Fruit fly (Drosophila melanogaster) whole organism, embryonic: Measurements from ENCODE around the gene CG12194.

Source experiments
- Ada2b ChIP-seq: fragments of 200-800 bp; sonication (Bioruptor generic); IDR thresholded peaks from 2 replicates; pipeline ENCODE4 v1.3.6; 2022; ENCODE audit warnings: missing biosample characterization, missing genetic modification characterization
- Bgb ChIP-seq: fragments of 200-800 bp; sonication (Bioruptor generic); IDR thresholded peaks from 2 replicates; pipeline ENCODE4 v1.3.6; 2022; ENCODE audit warnings: missing biosample characterization, missing genetic modification characterization; ENCODE audit not compliant: partially characterized antibody
- CG10274 ChIP-seq: fragments of 200-800 bp; sonication (Bioruptor generic); optimal IDR thresholded peaks from 3 replicates; lab custom pipeline; 2017; ENCODE audit warnings: missing biosample characterization, mild to moderate bottlenecking, missing genetic modification characterization
- CG10321 ChIP-seq: fragments of 200-800 bp; sonication (Bioruptor generic); IDR thresholded peaks from 2 replicates; pipeline ENCODE4 v1.3.6; 2022; ENCODE audit warnings: missing biosample characterization, missing genetic modification characterization
- CG11695 ChIP-seq: fragments of 200-800 bp; sonication (Bioruptor generic); IDR thresholded peaks from 3 replicates; pipeline ENCODE4 v1.3.6; 2022; ENCODE audit warnings: missing biosample characterization, missing genetic modification characterization
- CG12236 ChIP-seq: fragments of 200-800 bp; sonication (Bioruptor generic); optimal IDR thresholded peaks from 2 replicates; lab custom pipeline; 2016; ENCODE audit warnings: missing biosample characterization, missing genetic modification characterization
- CG12659 ChIP-seq: fragments of 200-800 bp; sonication (Bioruptor generic); optimal IDR thresholded peaks from 3 replicates; lab custom pipeline; 2017; ENCODE audit warnings: mild to moderate bottlenecking, missing biosample characterization, missing genetic modification reagents, missing genetic modification characterization
- CG12744 ChIP-seq: fragments of 200-800 bp; sonication (Bioruptor generic); optimal IDR thresholded peaks from 2 replicates; lab custom pipeline; 2016; ENCODE audit warnings: missing biosample characterization, missing genetic modification characterization
- CG12769 ChIP-seq: fragments of 200-800 bp; sonication (Bioruptor generic); optimal IDR thresholded peaks from 2 replicates; lab custom pipeline; 2019; ENCODE audit warnings: missing biosample characterization, mild to moderate bottlenecking, missing genetic modification characterization, moderate library complexity
- CG13424 ChIP-seq: fragments of 200-800 bp; sonication (Bioruptor generic); optimal IDR thresholded peaks from 2 replicates; lab custom pipeline; 2019; ENCODE audit warnings: missing biosample characterization, mild to moderate bottlenecking, missing genetic modification characterization, moderate library complexity
- CG1529 ChIP-seq: fragments of 200-800 bp; sonication (Bioruptor generic); optimal IDR thresholded peaks from 3 replicates; lab custom pipeline; 2018; ENCODE audit warnings: missing biosample characterization, missing genetic modification characterization
- CG17361 ChIP-seq: fragments of 200-800 bp; sonication (Bioruptor generic); IDR thresholded peaks from 3 replicates; pipeline ENCODE4 v1.3.6; 2022; ENCODE audit warnings: missing biosample characterization, missing genetic modification characterization
- CG18262 ChIP-seq: fragments of 200-800 bp; optimal IDR thresholded peaks from 3 replicates; lab custom pipeline; 2019; ENCODE audit warnings: missing biosample characterization, mild to moderate bottlenecking, missing genetic modification characterization, moderate library complexity
- CG2678 ChIP-seq: fragments of 200-800 bp; sonication (Bioruptor generic); optimal IDR thresholded peaks from 3 replicates; lab custom pipeline; 2019; ENCODE audit warnings: missing biosample characterization, mild to moderate bottlenecking, missing genetic modification characterization, moderate library complexity
- CG30431 ChIP-seq: fragments of 200-800 bp; sonication (Bioruptor generic); optimal IDR thresholded peaks from 2 replicates; lab custom pipeline; 2017; ENCODE audit warnings: missing biosample characterization, missing genetic modification characterization
- CG31224 ChIP-seq: fragments of 200-800 bp; sonication (Bioruptor generic); IDR thresholded peaks from 2 replicates; pipeline ENCODE4 v1.3.6; 2022; ENCODE audit warnings: missing biosample characterization, missing genetic modification characterization
- CG4282 ChIP-seq: fragments of 200-800 bp; sonication (Bioruptor generic); optimal IDR thresholded peaks from 2 replicates; lab custom pipeline; 2016; ENCODE audit warnings: missing biosample characterization, missing genetic modification characterization
- CG6272 ChIP-seq: fragments of 200-800 bp; sonication (Bioruptor generic); IDR thresholded peaks from 2 replicates; pipeline ENCODE4 v1.3.6; 2022; ENCODE audit warnings: missing biosample characterization, missing genetic modification characterization
- CG6683 ChIP-seq: fragments of 200-800 bp; sonication (Bioruptor generic); optimal IDR thresholded peaks from 2 replicates; lab custom pipeline; 2017; ENCODE audit warnings: missing biosample characterization, mild to moderate bottlenecking, missing genetic modification characterization, missing genetic modification reagents
- CG6689 ChIP-seq: fragments of 200-800 bp; sonication (Bioruptor generic); IDR thresholded peaks from 2 replicates; pipeline ENCODE4 v1.3.6; 2022; ENCODE audit warnings: missing biosample characterization, missing genetic modification characterization
- CG9437 ChIP-seq: fragments of 200-800 bp; sonication (Bioruptor generic); optimal IDR thresholded peaks from 2 replicates; lab custom pipeline; 2018; ENCODE audit warnings: missing biosample characterization, mild to moderate bottlenecking, missing genetic modification characterization
- CG9727 ChIP-seq: fragments of 200-800 bp; sonication (Bioruptor generic); optimal IDR thresholded peaks from 3 replicates; lab custom pipeline; 2017; ENCODE audit warnings: missing biosample characterization, mild to moderate bottlenecking, missing genetic modification characterization
- CG9876 ChIP-seq: fragments of 200-800 bp; sonication (Bioruptor generic); optimal IDR thresholded peaks from 2 replicates; lab custom pipeline; 2016; ENCODE audit warnings: missing biosample characterization, missing genetic modification characterization
- Chrac-16 ChIP-seq: fragments of 200-800 bp; sonication (Bioruptor generic); optimal IDR thresholded peaks from 3 replicates; lab custom pipeline; 2016; ENCODE audit warnings: missing biosample characterization, missing genetic modification characterization
- Dbx ChIP-seq: fragments of 200-800 bp; sonication (Bioruptor generic); IDR thresholded peaks from 3 replicates; pipeline ENCODE4 v1.3.6; 2022; ENCODE audit warnings: missing biosample characterization, missing genetic modification characterization
- E2f2 ChIP-seq: fragments of 200-800 bp; sonication (Bioruptor generic); IDR thresholded peaks from 2 replicates; pipeline ENCODE4 v1.3.6; 2022; ENCODE audit warnings: missing biosample characterization, missing genetic modification characterization
- Mad ChIP-seq: fragments of 200-800 bp; sonication (Bioruptor generic); optimal IDR thresholded peaks from 2 replicates; lab custom pipeline; 2016; ENCODE audit warnings: missing biosample characterization, missing genetic modification characterization
- Ssrp ChIP-seq: fragments of 200-800 bp; sonication (Bioruptor generic); optimal IDR thresholded peaks from 2 replicates; lab custom pipeline; 2018; ENCODE audit warnings: missing biosample characterization, mild to moderate bottlenecking, missing genetic modification characterization, moderate library complexity
- amos ChIP-seq: fragments of 200-800 bp; sonication (Bioruptor generic); IDR thresholded peaks from 2 replicates; pipeline ENCODE4 v1.3.6; 2022; ENCODE audit warnings: missing biosample characterization, missing genetic modification characterization; ENCODE audit not compliant: partially characterized antibody
- aop ChIP-seq: fragments of 200-800 bp; sonication (Bioruptor generic); IDR thresholded peaks from 2 replicates; pipeline ENCODE4 v1.3.6; 2022; ENCODE audit warnings: missing biosample characterization, missing genetic modification characterization
- az2 ChIP-seq: fragments of 200-800 bp; sonication (Bioruptor generic); optimal IDR thresholded peaks from 3 replicates; lab custom pipeline; 2016; ENCODE audit warnings: missing biosample characterization, missing genetic modification characterization
- bbx ChIP-seq: fragments of 200-800 bp; sonication (Bioruptor generic); IDR thresholded peaks from 2 replicates; pipeline ENCODE4 v1.3.6; 2022; ENCODE audit warnings: missing biosample characterization, missing genetic modification characterization; ENCODE audit not compliant: partially characterized antibody
- br ChIP-seq: fragments of >200 bp; optimal IDR thresholded peaks from 2 replicates; lab custom pipeline; 2017
- cad ChIP-seq: fragments of >200 bp; optimal IDR thresholded peaks from 2 replicates; lab custom pipeline; 2017; ENCODE audit warnings: missing biosample characterization, missing genetic modification characterization
- cas ChIP-seq: fragments of 200-800 bp; sonication (Bioruptor generic); IDR thresholded peaks from 2 replicates; pipeline ENCODE4 v1.3.6; 2022; ENCODE audit warnings: missing biosample characterization, missing genetic modification characterization
- ci ChIP-seq: fragments of 200-800 bp; sonication (Bioruptor generic); IDR thresholded peaks from 3 replicates; pipeline ENCODE4 v1.3.6; 2022; ENCODE audit warnings: missing biosample characterization, missing genetic modification characterization
- crol ChIP-seq: fragments of 200-800 bp; sonication (Bioruptor generic); IDR thresholded peaks from 2 replicates; pipeline ENCODE4 v1.3.6; 2022; ENCODE audit warnings: missing biosample characterization, missing genetic modification characterization
- disco-r ChIP-seq: fragments of 200-800 bp; sonication (Bioruptor generic); optimal IDR thresholded peaks from 2 replicates; lab custom pipeline; 2016; ENCODE audit warnings: missing biosample characterization, missing genetic modification characterization
- dpn ChIP-seq, 2 experiments: fragments of 200-800 bp; sonication (Bioruptor generic); optimal IDR thresholded peaks; 3 replicates each; lab custom pipeline; 2016; ENCODE audit warnings: missing biosample characterization in 2 of 2, missing genetic modification characterization in 2 of 2
- fd3F ChIP-seq: fragments of 200-800 bp; sonication (Bioruptor generic); optimal IDR thresholded peaks from 2 replicates; lab custom pipeline; 2018; ENCODE audit warnings: missing biosample characterization, mild to moderate bottlenecking, missing genetic modification characterization, moderate library complexity
- hb ChIP-seq: fragments of 200-800 bp; sonication (Bioruptor generic); IDR thresholded peaks from 3 replicates; pipeline ENCODE4 v1.3.6; 2022; ENCODE audit warnings: missing biosample characterization, missing genetic modification characterization; ENCODE audit not compliant: partially characterized antibody
- inv ChIP-seq: fragments of 200-800 bp; sonication (Bioruptor generic); IDR thresholded peaks from 2 replicates; pipeline ENCODE4 v1.3.6; 2022; ENCODE audit warnings: missing biosample characterization, missing genetic modification characterization; ENCODE audit not compliant: partially characterized antibody
- knrl ChIP-seq: fragments of 200-800 bp; sonication (Bioruptor generic); IDR thresholded peaks from 3 replicates; pipeline ENCODE4 v1.3.6; 2022; ENCODE audit warnings: missing biosample characterization, missing genetic modification characterization; ENCODE audit not compliant: partially characterized antibody
- mam ChIP-seq: fragments of 200-800 bp; sonication (Bioruptor generic); optimal IDR thresholded peaks from 3 replicates; lab custom pipeline; 2016; ENCODE audit warnings: missing biosample characterization, missing genetic modification characterization
- pan ChIP-seq, 4 experiments: fragments of >200 bp in 3 of 4; fragments of 200-800 bp in 1 of 4; sonication (Bioruptor generic) in 1 of 4; optimal IDR thresholded peaks in 3 of 4; IDR thresholded peaks in 1 of 4; 2 replicates each; pipeline versions ENCODE4 v1.3.6 to Lab custom; 2017 to 2022; ENCODE audit warnings: missing biosample characterization in 2 of 4, missing genetic modification characterization in 2 of 4, mixed read lengths in 1 of 4
- pfk ChIP-seq: fragments of 200-800 bp; sonication (Bioruptor generic); optimal IDR thresholded peaks from 2 replicates; lab custom pipeline; 2018; ENCODE audit warnings: missing biosample characterization, mild to moderate bottlenecking, missing genetic modification characterization, moderate library complexity
- pita ChIP-seq: fragments of 200-800 bp; sonication (Bioruptor generic); optimal IDR thresholded peaks from 2 replicates; lab custom pipeline; 2017; ENCODE audit warnings: missing biosample characterization, mild to moderate bottlenecking, missing genetic modification characterization
- tll ChIP-seq, 2 experiments: fragments of 200-800 bp in 1 of 2; fragments of >200 bp in 1 of 2; sonication (Bioruptor generic) in 1 of 2; optimal IDR thresholded peaks; 2 replicates each; lab custom pipeline; 2017 to 2019; ENCODE audit warnings: missing biosample characterization in 2 of 2, missing genetic modification characterization in 2 of 2, mild to moderate bottlenecking in 1 of 2, moderate library complexity in 1 of 2
- tx ChIP-seq: fragments of 200-800 bp; sonication (Bioruptor generic); optimal IDR thresholded peaks from 2 replicates; lab custom pipeline; 2016; ENCODE audit warnings: missing biosample characterization, missing genetic modification characterization

The CG12194 gene

DNA sequence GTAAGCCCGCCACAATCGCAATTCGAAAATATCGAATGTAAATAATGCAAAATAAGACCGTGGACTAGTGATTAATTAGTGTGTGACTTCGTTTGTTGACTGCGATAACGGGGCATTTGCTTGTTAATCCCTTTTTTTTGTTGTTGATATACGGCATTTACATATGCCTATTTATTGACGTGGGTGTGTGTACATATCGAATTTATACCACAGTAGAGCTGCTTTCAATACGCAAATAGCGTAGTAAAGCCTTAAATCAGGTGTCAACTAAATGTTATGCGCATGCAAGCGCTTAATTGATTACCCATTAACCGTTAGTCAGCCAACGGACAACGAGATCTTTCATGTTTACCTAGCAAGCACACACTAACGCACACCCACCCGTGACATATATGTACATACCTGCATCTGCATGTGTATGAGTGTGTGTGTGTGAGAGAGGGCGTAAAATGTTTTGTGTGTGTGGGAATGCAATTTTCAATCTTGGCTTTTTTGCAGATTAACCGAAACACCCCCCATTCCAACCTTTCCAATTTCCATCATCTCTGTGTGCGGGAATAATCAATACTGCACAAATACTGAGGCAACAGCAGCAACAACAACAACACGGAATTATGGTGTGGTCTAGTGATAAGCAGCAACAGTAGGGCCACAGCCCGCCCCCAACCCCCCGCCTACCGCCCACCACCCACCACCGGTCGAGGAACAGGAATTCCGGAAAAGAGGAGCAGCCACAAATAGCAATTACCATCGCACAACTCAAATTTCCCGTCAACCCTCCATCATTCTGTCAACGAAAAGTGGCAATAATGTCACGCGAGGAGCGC is 560 bp downstream of the CG12194 start (continued):
- no peak for TF ChIP-seq Ada2b
- no peak for TF ChIP-seq CG31224
- no peak for TF ChIP-seq amos (GFP tag; lab: Robert Waterston, UW)
- no peak for TF ChIP-seq Dbx (GFP tag; lab: Robert Waterston, UW)
- TF ChIP-seq CG12769, result no peak
- no peak for TF ChIP-seq disco-r (GFP tag; lab: Kevin White, UChicago)
- TF ChIP-seq CG10321 (GFP tag; lab: Robert Waterston, UW), result no peak
- TF ChIP-seq Chrac-16 (GFP tag; lab: Kevin White, UChicago), result no peak
- TF ChIP-seq Mad, result no peak
- TF ChIP-seq CG9876 (GFP tag; lab: Kevin White, UChicago), result no peak
- TF ChIP-seq CG9437 (GFP tag; lab: Kevin White, UChicago), result no peak
- TF ChIP-seq CG4282 (GFP tag; lab: Kevin White, UChicago), result no peak
- TF ChIP-seq tx (GFP tag; lab: Kevin White, UChicago), result no peak
- TF ChIP-seq pfk, result peak; percentile 47
- no peak for TF ChIP-seq CG30431 (GFP tag; lab: Kevin White, UChicago)
- no peak for TF ChIP-seq cas (GFP tag; lab: Robert Waterston, UW)
- TF ChIP-seq mam (GFP tag; lab: Kevin White, UChicago), result no peak
- TF ChIP-seq CG18262 (tag; lab: Kevin White, UChicago), result peak; percentile 6
- TF ChIP-seq CG9727 (GFP tag; lab: Kevin White, UChicago), result peak; percentile 8
- TF ChIP-seq Bgb (GFP tag; lab: Robert Waterston, UW), result no peak
- TF ChIP-seq CG2678 (tag; lab: Kevin White, UChicago), result peak; percentile 71
- TF ChIP-seq CG6272 (GFP tag; lab: Robert Waterston, UW), result no peak
- peak; percentile 42 for TF ChIP-seq CG1529 (GFP tag; lab: Kevin White, UChicago)
- no peak for TF ChIP-seq pan (optimal IDR thresholded peaks at IDR 0.05; lab: Kevin White, UChicago)
- TF ChIP-seq pan (GFP tag; optimal IDR thresholded peaks at IDR 0.05 in 1 of 2, IDR thresholded peaks at IDR 0.05 in 1 of 2), result peak in 1 of 2 experiments; percentile 23
- TF ChIP-seq aop (GFP tag; lab: Robert Waterston, UW), result no peak
- TF ChIP-seq CG12659 (GFP tag; lab: Kevin White, UChicago), result peak; percentile 16
- TF ChIP-seq E2f2 (GFP tag; lab: Robert Waterston, UW), result no peak
- no peak for TF ChIP-seq CG12236 (GFP tag; lab: Kevin White, UChicago)
- no peak for TF ChIP-seq fd3F (GFP tag; lab: Kevin White, UChicago)
- no peak for TF ChIP-seq hb (GFP tag; lab: Robert Waterston, UW)
- no peak for TF ChIP-seq az2 (GFP tag; lab: Kevin White, UChicago)
- no peak for TF ChIP-seq pita (GFP tag; lab: Kevin White, UChicago)
- no peak for TF ChIP-seq dpn (GFP tag; optimal IDR thresholded peaks at IDR 0.05; lab: Kevin White, UChicago)
- TF ChIP-seq CG6683 (GFP tag; lab: Kevin White, UChicago), result peak; percentile 13
- no peak for TF ChIP-seq CG17361 (GFP tag; lab: Robert Waterston, UW)
- peak; percentile 1 for TF ChIP-seq Ssrp
- no peak for TF ChIP-seq inv
- TF ChIP-seq tll (GFP tag; optimal IDR thresholded peaks at IDR 0.05; lab: Kevin White, UChicago), result peak in 1 of 2 experiments; percentile 64
- no peak for TF ChIP-seq CG11695
- no peak for TF ChIP-seq CG10274 (GFP tag; lab: Kevin White, UChicago)
- no peak for TF ChIP-seq bbx (GFP tag; lab: Robert Waterston, UW)
- no peak for TF ChIP-seq CG12744 (GFP tag; lab: Kevin White, UChicago)
- TF ChIP-seq ci (GFP tag; lab: Robert Waterston, UW), result peak; percentile 58; the same call in 2 of the 3 replicates
- TF ChIP-seq br (lab: Kevin White, UChicago), result no peak
- peak; percentile 23 for TF ChIP-seq CG13424 (tag; lab: Kevin White, UChicago)
- TF ChIP-seq crol (GFP tag; lab: Robert Waterston, UW), result peak; percentile 56; the same call in 1 of the 2 replicates
- no peak for TF ChIP-seq knrl (GFP tag; lab: Robert Waterston, UW)
- no peak for TF ChIP-seq CG6689 (GFP tag; lab: Robert Waterston, UW)
- TF ChIP-seq cad (GFP tag; lab: Kevin White, UChicago), result no peak
